Worm (Caenorhabditis elegans): ENCODE data around the gene srh-147.

Gene srh-147

DNA sequence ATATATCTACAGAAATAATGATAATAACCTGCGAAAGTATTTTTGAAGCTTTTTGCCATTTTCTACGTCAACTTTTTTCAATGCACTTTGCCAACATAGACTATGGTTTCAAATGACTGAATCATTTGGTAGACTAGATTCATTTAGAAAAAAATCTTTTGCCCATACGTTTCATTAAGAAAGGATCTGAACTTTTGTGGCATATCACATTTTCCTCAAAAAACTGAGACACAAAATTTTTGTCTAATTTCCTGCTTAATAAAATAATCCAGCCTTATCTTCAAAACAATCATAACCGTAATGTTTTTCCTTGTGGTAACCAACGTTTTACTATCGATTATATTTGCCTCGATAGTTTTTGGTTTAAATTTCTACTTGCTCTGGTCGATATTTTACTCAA is 24.0 kb downstream of the srh-147 start, which contains the start of gene srbc-51:
TSS of gene srbc-51 (plus strand) at position 301 of the 400 bp plus-strand sequence.
- TF ChIP-seq Y55F3AM.14 (GFP tag; optimal IDR thresholded peaks at IDR 0.05) (no peak), F13H6.1 (tag; optimal IDR thresholded peaks at IDR 0.05) (no peak), nhr-25 (tag; optimal IDR thresholded peaks at IDR 0.05) (no peak), ztf-1 (GFP tag; conservative IDR thresholded peaks at IDR 0.05) (no peak), peb-1 (tag; optimal IDR thresholded peaks at IDR 0.05) (no peak), elt-1 (tag; optimal IDR thresholded peaks at IDR 0.05) (no peak)

DNA sequence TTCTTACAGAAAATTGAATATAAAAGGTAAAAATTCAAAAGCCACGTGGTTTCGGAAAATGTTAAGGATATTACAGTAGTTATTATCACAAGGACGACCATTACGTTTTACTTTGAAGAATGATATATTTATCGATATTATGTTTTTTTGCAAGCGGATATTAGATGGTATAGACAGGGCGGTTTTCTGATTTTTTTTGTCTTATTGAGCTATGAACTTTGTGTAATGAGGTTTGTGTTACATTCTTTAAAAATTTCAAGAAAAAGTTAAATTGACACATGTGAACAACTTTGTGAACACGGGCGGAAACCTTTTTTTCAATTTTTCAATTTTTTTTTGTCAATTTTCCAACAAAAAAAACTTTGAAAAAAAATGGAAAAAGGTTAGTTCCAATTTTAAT is 25.3 kb downstream of the srh-147 start, which contains the start of gene srbc-50:
TSS of gene srbc-50 (minus strand) at position 101 of the 400 bp plus-strand sequence.
- TF ChIP-seq nhr-23 (tag; optimal IDR thresholded peaks at IDR 0.05) (no peak), snpc-4 (tag; optimal IDR thresholded peaks at IDR 0.05) (no peak), ztf-11 (tag; optimal IDR thresholded peaks at IDR 0.05) (no peak)

DNA sequence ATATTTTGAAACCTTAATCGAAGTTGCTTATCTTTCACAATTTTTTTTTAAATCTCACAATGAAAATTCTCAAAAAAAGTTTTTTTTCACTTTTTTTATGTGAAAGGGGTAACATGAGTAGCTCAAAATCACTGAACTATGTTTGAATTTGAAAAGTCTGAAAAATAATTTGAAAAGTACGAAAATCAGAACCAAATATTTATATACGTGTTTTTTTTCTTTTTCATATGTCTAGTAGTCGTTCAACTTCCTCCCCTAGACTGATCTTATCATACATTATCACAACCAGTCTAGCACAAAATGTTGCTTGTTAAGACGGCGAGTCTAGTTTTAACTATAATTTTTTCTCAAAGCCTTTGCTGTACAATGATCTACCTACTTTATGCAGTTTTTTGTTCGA is 28.7 kb downstream of the srh-147 start, which contains the start of gene srbc-49:
TSS of gene srbc-49 (plus strand) at position 301 of the 400 bp plus-strand sequence.
- TF ChIP-seq gmeb-1 (tag; optimal IDR thresholded peaks at IDR 0.05): no peak
- TF ChIP-seq ama-1 (optimal IDR thresholded peaks at IDR 0.05): no peak
- TF ChIP-seq nhr-23 (tag; optimal IDR thresholded peaks at IDR 0.05): no peak
- no peak for TF ChIP-seq unc-39 (tag; optimal IDR thresholded peaks at IDR 0.05)
- TF ChIP-seq sma-3 (GFP tag; optimal IDR thresholded peaks at IDR 0.05): no peak
- no peak for TF ChIP-seq ztf-4 (tag; optimal IDR thresholded peaks at IDR 0.05)
- no peak for TF ChIP-seq unc-55 (GFP tag; optimal IDR thresholded peaks at IDR 0.05)
- TF ChIP-seq ceh-82 (tag; optimal IDR thresholded peaks at IDR 0.05): no peak
- TF ChIP-seq elt-1 (tag; optimal IDR thresholded peaks at IDR 0.05): no peak
- TF ChIP-seq mdl-1 (tag; optimal IDR thresholded peaks at IDR 0.05): no peak
- no peak for TF ChIP-seq snpc-4 (tag; optimal IDR thresholded peaks at IDR 0.05)
- TF ChIP-seq lsy-2 (tag; optimal IDR thresholded peaks at IDR 0.05): no peak
- no peak for TF ChIP-seq F13H6.1 (tag; optimal IDR thresholded peaks at IDR 0.05)
- no peak for TF ChIP-seq ztf-1 (GFP tag; conservative IDR thresholded peaks at IDR 0.05)
- TF ChIP-seq fos-1 (tag; optimal IDR thresholded peaks at IDR 0.05): no peak
- no peak for TF ChIP-seq R02D3.7 (tag; optimal IDR thresholded peaks at IDR 0.05)
- no peak for TF ChIP-seq nhr-25 (tag; optimal IDR thresholded peaks at IDR 0.05)

DNA sequence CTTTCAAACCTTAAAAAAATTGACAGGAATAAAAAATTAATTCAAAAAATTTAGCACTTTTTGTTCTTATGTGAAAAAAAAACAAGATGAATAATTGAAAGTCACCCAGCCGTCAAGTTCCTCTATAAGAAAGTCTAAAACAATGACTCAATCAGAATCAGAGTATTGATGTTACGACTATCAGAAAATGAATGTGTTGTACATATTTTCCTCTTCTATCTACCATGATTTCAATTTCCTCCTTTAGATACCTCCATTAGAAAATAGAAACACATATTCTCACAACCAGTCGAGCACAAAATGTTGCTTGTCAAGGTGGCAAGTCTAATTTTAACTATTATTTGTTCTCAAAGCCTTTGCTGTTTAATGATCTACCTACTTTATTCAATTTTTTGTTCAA is 30.1 kb downstream of the srh-147 start, which contains the start of gene srbc-48:
TSS of gene srbc-48 (plus strand) at position 301 of the 400 bp plus-strand sequence.
- TF ChIP-seq lin-13 (GFP tag; optimal IDR thresholded peaks at IDR 0.05): no peak
- TF ChIP-seq fos-1 (tag; optimal IDR thresholded peaks at IDR 0.05): no peak
- no peak for TF ChIP-seq mab-5 (tag; optimal IDR thresholded peaks at IDR 0.05)
- no peak for TF ChIP-seq R02D3.7 (tag; optimal IDR thresholded peaks at IDR 0.05)
- no peak for TF ChIP-seq zag-1 (tag; optimal IDR thresholded peaks at IDR 0.05)
- no peak for TF ChIP-seq egl-27 (tag; optimal IDR thresholded peaks at IDR 0.05)
- no peak for TF ChIP-seq ceh-16 (tag; optimal IDR thresholded peaks at IDR 0.05)
- no peak for TF ChIP-seq nhr-21 (tag; optimal IDR thresholded peaks at IDR 0.05)
- TF ChIP-seq nhr-23 (tag; optimal IDR thresholded peaks at IDR 0.05): no peak

DNA sequence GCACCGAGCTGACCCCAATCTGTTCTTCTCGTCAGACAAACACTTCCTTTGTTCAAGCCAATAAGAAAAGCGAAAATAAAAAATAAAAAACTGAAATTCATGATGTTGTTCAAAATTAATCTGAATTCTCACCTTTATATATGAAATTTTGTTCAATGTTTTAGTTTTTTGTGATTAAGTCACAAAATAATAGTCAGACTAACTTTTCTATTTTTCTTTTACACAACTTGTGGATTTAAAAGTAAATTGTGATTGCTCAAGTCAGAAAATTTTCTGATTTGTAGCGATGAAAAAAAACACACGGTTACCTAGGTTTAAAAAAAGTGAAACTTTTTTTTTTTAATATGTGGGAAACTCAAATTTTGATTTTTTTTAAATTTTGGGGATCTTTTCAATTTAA is 32.4 kb downstream of the srh-147 start, which contains the start of gene abf-3:
TSS of gene abf-3 (minus strand) at position 101 of the 400 bp plus-strand sequence.
- no peak for TF ChIP-seq nhr-77 (tag; optimal IDR thresholded peaks at IDR 0.05)
- no peak for TF ChIP-seq lsy-2 (tag; optimal IDR thresholded peaks at IDR 0.05)
- TF ChIP-seq peb-1 (tag; optimal IDR thresholded peaks at IDR 0.05): no peak
- TF ChIP-seq lin-39 (tag; optimal IDR thresholded peaks at IDR 0.05): no peak
- TF ChIP-seq ZK546.5 (tag; optimal IDR thresholded peaks at IDR 0.05): no peak

DNA sequence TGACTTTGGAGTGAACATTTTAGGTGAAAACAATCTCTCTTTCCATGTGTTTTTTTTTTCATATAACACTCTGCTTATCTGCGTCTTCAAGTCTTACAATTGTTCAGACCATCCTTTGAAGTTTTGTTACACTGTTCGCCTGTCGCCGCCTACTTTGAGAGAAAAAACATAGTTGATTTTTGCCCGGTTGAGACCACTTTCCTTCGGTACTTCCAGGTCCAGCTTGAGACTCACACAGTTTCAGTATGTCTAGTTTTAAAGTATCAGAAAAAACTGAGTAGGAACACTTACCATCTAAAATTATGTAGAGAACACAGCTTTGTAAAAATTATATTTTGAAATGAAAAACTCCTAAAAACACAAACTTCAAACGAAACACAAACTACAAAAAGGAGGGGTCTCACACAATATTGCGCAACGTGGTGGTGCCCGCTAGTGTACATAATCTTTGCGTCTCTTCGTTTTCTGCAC is 34.1 kb downstream of the srh-147 start, which contains the start of the genes fbxa-69 and F54B8.4:
TSS of gene fbxa-69 (minus strand) at position 10 of the 471 bp plus-strand sequence.
TSS of gene F54B8.4 (plus strand) at position 421 of the 471 bp plus-strand sequence.
- TF ChIP-seq nhr-129 (tag; optimal IDR thresholded peaks at IDR 0.05) (peak; percentile 48), blmp-1 (tag; optimal IDR thresholded peaks at IDR 0.05; ENCODE audit: insufficient read depth) (peak; percentile 40), nhr-12 (tag; optimal IDR thresholded peaks at IDR 0.05) (no peak), sma-9 (GFP tag; optimal IDR thresholded peaks at IDR 0.05) (peak; percentile 22), sma-9 (tag; optimal IDR thresholded peaks at IDR 0.05) (no peak), mbf-1 (tag; optimal IDR thresholded peaks at IDR 0.05) (no peak), mab-5 (tag; optimal IDR thresholded peaks at IDR 0.05) (no peak), skn-1 (tag; optimal IDR thresholded peaks at IDR 0.05) (no peak)

Measured in whole organism, L2 larva.